Worm (Caenorhabditis elegans) whole organism, L4 larva: ENCODE measurements around the gene fbxa-163.

Experiments
- F10B5.3 ChIP-seq: sonication (generic microtip); optimal IDR thresholded peaks from 2 replicates; lab custom pipeline; 2016; ENCODE audit warnings: mild to moderate bottlenecking, missing genetic modification characterization, missing compliant biosample characterization
- F44E2.7 ChIP-seq: fragments of 200-800 bp; sonication (Bioruptor generic); IDR thresholded peaks from 2 replicates; pipeline ENCODE4 v2.1.2; 2022; ENCODE audit warnings: missing genetic modification characterization, missing compliant biosample characterization
- Y105C5A.15 ChIP-seq: fragments of 200-800 bp; sonication (Bioruptor generic); IDR thresholded peaks from 2 replicates; pipeline ENCODE4 v1.3.6; 2022; ENCODE audit warnings: missing genetic modification characterization, missing compliant biosample characterization
- Y75B8A.6 ChIP-seq: fragments of 200-800 bp; sonication (Bioruptor generic); IDR thresholded peaks from 2 replicates; pipeline ENCODE4 v1.3.6; 2022; ENCODE audit warnings: missing genetic modification reagents, missing genetic modification characterization, missing compliant biosample characterization
- ZK337.2 ChIP-seq: fragments of 200-800 bp; sonication (Bioruptor generic); IDR thresholded peaks from 2 replicates; pipeline ENCODE4 v1.3.6; 2022; ENCODE audit warnings: missing genetic modification reagents, missing genetic modification characterization, missing compliant biosample characterization
- ZK546.5 ChIP-seq, 2 experiments: sonication (generic microtip); optimal IDR thresholded peaks; 2 replicates each; lab custom pipeline; 2017; ENCODE audit warnings: missing biosample characterization in 2 of 2, missing genetic modification characterization in 2 of 2
- ama-1 ChIP-seq: fragments of 150-350 bp; optimal IDR thresholded peaks from 2 replicates; lab custom pipeline; 2014; ENCODE audit warnings: inconsistent platforms, mixed read lengths
- arid-1 ChIP-seq: fragments of 200-800 bp; sonication (Bioruptor generic); conservative IDR thresholded peaks from 2 replicates; pipeline ENCODE4 v1.3.6; 2022; ENCODE audit warnings: missing genetic modification reagents, missing genetic modification characterization, missing compliant biosample characterization
- ceh-28 ChIP-seq: fragments of 150-350 bp; optimal IDR thresholded peaks from 2 replicates; lab custom pipeline; 2014; ENCODE audit warnings: missing biosample characterization, missing genetic modification reagents, missing genetic modification characterization
- ceh-62 ChIP-seq: sonication (generic microtip); optimal IDR thresholded peaks from 2 replicates; lab custom pipeline; 2017; ENCODE audit warnings: missing biosample characterization, missing genetic modification characterization
- daf-12 ChIP-seq: fragments of 150-350 bp; optimal IDR thresholded peaks from 2 replicates; lab custom pipeline; 2014; ENCODE audit warnings: missing biosample characterization, missing genetic modification reagents, missing genetic modification characterization
- daf-16 ChIP-seq, 3 experiments: sonication (generic microtip); optimal IDR thresholded peaks; 2 replicates each; lab custom pipeline; 2016 to 2017; ENCODE audit warnings: missing genetic modification characterization in 3 of 3, missing genetic modification reagents in 3 of 3, mild to moderate bottlenecking in 2 of 3, missing compliant biosample characterization in 2 of 3, missing biosample characterization in 1 of 3, moderate library complexity in 1 of 3
- dmd-6 ChIP-seq: fragments of 200-800 bp; sonication (Bioruptor generic); IDR thresholded peaks from 2 replicates; pipeline ENCODE4 v1.3.6; 2022; ENCODE audit warnings: missing genetic modification reagents, missing genetic modification characterization, missing compliant biosample characterization
- dmd-8 ChIP-seq: fragments of 200-800 bp; sonication (Bioruptor generic); IDR thresholded peaks from 2 replicates; pipeline ENCODE4 v1.3.6; 2022; ENCODE audit warnings: missing genetic modification characterization, missing compliant biosample characterization
- dpl-1 ChIP-seq: fragments of 150-350 bp; optimal IDR thresholded peaks from 2 replicates; lab custom pipeline; 2014; ENCODE audit warnings: missing biosample characterization, missing genetic modification reagents, missing genetic modification characterization
- egl-43 ChIP-seq: fragments of 200-800 bp; sonication (Bioruptor generic); IDR thresholded peaks from 2 replicates; pipeline ENCODE4 v1.3.6; 2022; ENCODE audit warnings: missing genetic modification reagents, missing genetic modification characterization, missing compliant biosample characterization
- hif-1 ChIP-seq, 2 experiments: sonication (generic microtip); optimal IDR thresholded peaks; 2 replicates each; lab custom pipeline; 2016 to 2017; ENCODE audit warnings: missing compliant biosample characterization in 2 of 2, missing genetic modification characterization in 2 of 2, missing genetic modification reagents in 2 of 2, missing genotype in 2 of 2, mild to moderate bottlenecking in 1 of 2
- hlh-11 ChIP-seq: fragments of 200-800 bp; sonication (Bioruptor generic); optimal IDR thresholded peaks from 2 replicates; lab custom pipeline; 2018; ENCODE audit warnings: mild to moderate bottlenecking, missing genetic modification characterization, missing compliant biosample characterization
- lim-7 ChIP-seq: fragments of 200-800 bp; sonication (Bioruptor generic); IDR thresholded peaks from 2 replicates; pipeline ENCODE4 v1.3.6; 2022; ENCODE audit warnings: missing genetic modification characterization, missing compliant biosample characterization
- lsy-2 ChIP-seq, 2 experiments: fragments of 150-350 bp in 1 of 2; sonication (generic microtip) in 1 of 2; optimal IDR thresholded peaks; 2 replicates each; lab custom pipeline; 2014 to 2017; ENCODE audit warnings: missing biosample characterization in 2 of 2, missing genetic modification characterization in 2 of 2
- madf-5 ChIP-seq, 2 experiments: fragments of 200-800 bp; sonication (Bioruptor generic); IDR thresholded peaks; 2 replicates each; pipeline ENCODE4 v1.3.6; 2022; ENCODE audit warnings: missing compliant biosample characterization in 2 of 2, missing genetic modification characterization in 2 of 2
- madf-9 ChIP-seq: fragments of 200-800 bp; sonication (Bioruptor generic); conservative IDR thresholded peaks from 2 replicates; pipeline ENCODE4 v1.3.6; 2022; ENCODE audit warnings: missing genetic modification reagents, missing genetic modification characterization, missing compliant biosample characterization
- mxl-3 ChIP-seq: fragments of 200-800 bp; sonication (Bioruptor generic); optimal IDR thresholded peaks from 2 replicates; lab custom pipeline; 2018; ENCODE audit warnings: mild to moderate bottlenecking, missing genetic modification characterization, missing compliant biosample characterization
- nhr-10 ChIP-seq: fragments of 150-350 bp; optimal IDR thresholded peaks from 2 replicates; lab custom pipeline; 2014; ENCODE audit warnings: missing biosample characterization, missing genetic modification characterization
- nhr-25 ChIP-seq: sonication (generic microtip); optimal IDR thresholded peaks from 2 replicates; lab custom pipeline; 2017; ENCODE audit warnings: missing genetic modification characterization, mild to moderate bottlenecking, missing compliant biosample characterization, antibody characterized with exemption, moderate library complexity, borderline replicate concordance; ENCODE audit not compliant: insufficient read depth
- nhr-28 ChIP-seq: fragments of 150-350 bp; optimal IDR thresholded peaks from 2 replicates; lab custom pipeline; 2014; ENCODE audit warnings: missing biosample characterization, missing genetic modification characterization
- pqm-1 ChIP-seq: sonication (generic microtip); optimal IDR thresholded peaks from 2 replicates; lab custom pipeline; 2017; ENCODE audit warnings: missing biosample characterization, missing genetic modification characterization
- rbr-2 ChIP-seq: sonication (generic microtip); optimal IDR thresholded peaks from 2 replicates; lab custom pipeline; 2016; ENCODE audit warnings: missing genotype, missing genetic modification characterization, missing compliant biosample characterization
- set-16 ChIP-seq: fragments of 200-800 bp; sonication (Bioruptor generic); IDR thresholded peaks from 2 replicates; pipeline ENCODE4 v1.3.6; 2022; ENCODE audit warnings: missing genetic modification reagents, missing genetic modification characterization, missing compliant biosample characterization
- skn-1 ChIP-seq: fragments of 150-350 bp; optimal IDR thresholded peaks from 2 replicates; lab custom pipeline; 2014; ENCODE audit warnings: missing biosample characterization, missing genetic modification characterization
- spr-3 ChIP-seq: fragments of 200-800 bp; sonication (Bioruptor generic); optimal IDR thresholded peaks from 2 replicates; lab custom pipeline; 2018; ENCODE audit warnings: mild to moderate bottlenecking, missing genetic modification characterization, missing compliant biosample characterization
- unc-39 ChIP-seq: sonication (generic microtip); optimal IDR thresholded peaks from 2 replicates; lab custom pipeline; 2017; ENCODE audit warnings: missing biosample characterization, missing genetic modification characterization
- unc-62 ChIP-seq, 3 experiments: fragments of 150-350 bp in 1 of 3; sonication (generic microtip); optimal IDR thresholded peaks in 2 of 3; peaks in 1 of 3; 1 replicate in 1 of 3; 2 replicates in 2 of 3; lab custom pipeline; 2014 to 2017; ENCODE audit warnings: missing biosample characterization in 3 of 3, missing genetic modification characterization in 3 of 3, missing genetic modification reagents in 3 of 3, missing genotype in 1 of 3
- vab-7 ChIP-seq: fragments of 200-800 bp; sonication (Bioruptor generic); IDR thresholded peaks from 2 replicates; pipeline ENCODE4 v1.3.6; 2022; ENCODE audit warnings: missing genetic modification reagents, missing genetic modification characterization, missing compliant biosample characterization
- zfp-3 ChIP-seq: fragments of 200-800 bp; sonication (Bioruptor generic); conservative IDR thresholded peaks from 2 replicates; pipeline ENCODE4 v1.3.6; 2022; ENCODE audit warnings: missing genetic modification reagents, missing genetic modification characterization, missing compliant biosample characterization
- zip-2 ChIP-seq: fragments of 150-350 bp; optimal IDR thresholded peaks from 2 replicates; lab custom pipeline; 2014; ENCODE audit warnings: missing biosample characterization, missing genetic modification characterization

fbxa-163 gene

ce11 chrII:1603049-1603448 lies 7.5 kb downstream of the fbxa-163 start:
- no peak for TF ChIP-seq nhr-25 (tag; lab: Kevin White, UChicago)
- TF ChIP-seq set-16 (GFP tag; lab: Robert Waterston, UW): peak; percentile 84

DNA sequence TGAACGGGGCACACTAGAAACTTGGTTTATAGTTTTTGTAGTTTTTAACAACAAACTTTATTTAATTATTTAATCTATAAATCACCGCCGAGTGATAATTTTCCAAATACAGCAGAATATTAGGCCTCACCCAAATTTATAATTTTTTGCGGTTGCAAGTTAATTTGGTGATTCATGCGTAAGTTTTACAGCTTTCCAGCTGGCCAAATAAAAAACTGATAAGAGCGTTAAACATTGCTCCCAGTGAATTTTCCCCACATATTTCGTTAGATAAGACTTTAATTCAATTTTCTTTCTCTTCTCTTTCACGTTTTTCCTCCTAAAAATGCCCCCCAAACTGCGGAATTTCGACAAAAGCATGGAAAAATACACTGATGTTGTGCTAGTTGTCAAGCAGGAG lies 9.0 kb downstream of the fbxa-163 start, which contains the start of gene bath-47:
TSS of gene bath-47 (plus strand) at position 305 of the 400 bp plus-strand sequence.
- TF ChIP-seq zip-2 (tag; lab: Kevin White, UChicago) (no peak), lsy-2 (tag; optimal IDR thresholded peaks at IDR 0.05; lab: Kevin White, UChicago) (no peak), nhr-25 (tag; lab: Kevin White, UChicago) (no peak), mxl-3 (no peak), Y75B8A.6 (GFP tag; lab: Robert Waterston, UW) (no peak), hlh-11 (tag; lab: Kevin White, UChicago) (no peak), ama-1 (no peak), ZK337.2 (GFP tag; lab: Robert Waterston, UW) (no peak)

- TF ChIP-seq unc-62 (GFP tag; optimal IDR thresholded peaks at IDR 0.05 in 1 of 2; lab: Kevin White, UChicago) (peak in 1 of 2 experiments; percentile 30), unc-62 (tag; optimal IDR thresholded peaks at IDR 0.05; lab: Kevin White, UChicago) (no peak), madf-5 (GFP tag; IDR thresholded peaks at IDR 0.05; lab: Robert Waterston, UW) (no peak)
Measured at ce11 chrII:1600661-1601060, 9.9 kb downstream of the fbxa-163 start, which contains the start of gene bath-26. Gene bath-26, minus strand, starts transcription at chrII:1600761.

DNA sequence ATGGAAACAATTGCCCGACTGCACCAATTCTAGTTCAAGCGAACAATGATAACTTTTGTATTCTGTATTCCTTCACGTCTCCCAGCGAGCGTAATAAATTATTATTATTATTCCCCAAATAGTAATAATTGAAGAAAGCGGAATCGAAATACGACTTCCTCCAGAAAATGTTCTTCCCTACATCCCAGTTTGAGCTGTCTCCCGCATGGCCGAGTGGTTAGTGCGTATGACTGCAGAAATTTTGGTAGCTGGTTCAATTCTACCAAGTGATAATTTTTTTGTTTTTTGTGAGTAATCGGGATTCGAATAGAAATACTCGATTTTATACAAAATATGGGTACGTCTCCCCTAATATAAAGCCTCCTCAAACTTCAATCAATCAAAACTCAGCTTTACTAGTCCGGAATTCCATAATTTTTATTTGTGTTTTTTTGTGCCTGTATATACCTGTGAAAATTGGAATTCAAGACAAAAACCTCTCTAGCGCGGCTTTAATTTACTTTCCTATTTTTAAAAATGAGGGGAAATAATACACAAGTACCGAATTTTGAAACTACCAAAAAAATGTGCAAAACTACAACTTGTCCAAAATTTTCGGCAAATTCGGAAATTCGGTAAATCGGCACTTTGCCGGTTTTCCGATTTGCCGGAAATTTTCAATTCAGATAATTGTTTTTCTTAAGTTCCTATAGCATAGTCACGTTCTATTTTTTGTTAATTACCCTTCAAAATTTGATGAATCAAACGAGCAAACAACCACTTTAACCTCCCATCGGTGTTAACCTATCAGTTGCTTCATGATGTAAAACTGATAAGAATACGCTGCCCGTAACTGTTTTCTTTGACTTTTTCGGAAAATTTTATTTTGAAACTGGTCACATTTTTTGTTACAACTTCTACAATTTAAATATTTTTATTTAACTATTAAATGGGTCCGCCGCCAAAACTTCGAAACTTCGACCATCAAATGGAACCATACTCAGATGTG lies 13.1 kb downstream of the fbxa-163 start, which contains the start of gene bath-46:
TSS of gene bath-46 (plus strand) at position 806 of the 988 bp plus-strand sequence.
- peak; percentile 90 for TF ChIP-seq pqm-1 (tag; lab: Kevin White, UChicago)
- peak; percentile 48 for TF ChIP-seq hlh-11 (tag; lab: Kevin White, UChicago)
- no peak for TF ChIP-seq dpl-1
- peak; percentile 56; the same call in 1 of the 2 replicates for TF ChIP-seq egl-43
- TF ChIP-seq dmd-8 (GFP tag; lab: Robert Waterston, UW): no peak
- TF ChIP-seq F44E2.7: no peak
- 0 out of 2 replicates have a peak, but pooled peaks have one; percentile 35 for TF ChIP-seq Y105C5A.15
- peak; percentile 57 for TF ChIP-seq nhr-28 (tag; lab: Kevin White, UChicago)
- TF ChIP-seq nhr-10: no peak
- no peak for TF ChIP-seq ZK546.5 (tag; optimal IDR thresholded peaks at IDR 0.05; lab: Kevin White, UChicago)
- TF ChIP-seq vab-7 (GFP tag; lab: Robert Waterston, UW): peak; percentile 48; the same call in 1 of the 2 replicates
- TF ChIP-seq madf-9 (GFP tag; lab: Robert Waterston, UW): 0 out of 2 replicates have a peak, but pooled peaks have one; percentile 13
- TF ChIP-seq arid-1 (GFP tag; lab: Robert Waterston, UW): 0 out of 2 replicates have a peak, but pooled peaks have one; percentile 8
- peak; percentile 75 for TF ChIP-seq lim-7
- TF ChIP-seq daf-12 (tag; lab: Kevin White, UChicago): no peak
- no peak for TF ChIP-seq daf-16 (GFP tag; optimal IDR thresholded peaks at IDR 0.05; lab: Kevin White, UChicago)
- peak; percentile 68 for TF ChIP-seq daf-16 (tag; optimal IDR thresholded peaks at IDR 0.05; lab: Kevin White, UChicago)
- peak; percentile 34; the same call in 1 of the 2 replicates for TF ChIP-seq dmd-6 (GFP tag; lab: Robert Waterston, UW)
- TF ChIP-seq spr-3 (GFP tag; lab: Kevin White, UChicago): no peak
- no peak for TF ChIP-seq set-16 (GFP tag; lab: Robert Waterston, UW)

- TF ChIP-seq ceh-28 (tag; lab: Kevin White, UChicago) (no peak), ceh-62 (tag; lab: Kevin White, UChicago) (no peak), set-16 (GFP tag; lab: Robert Waterston, UW) (no peak), unc-39 (tag; lab: Kevin White, UChicago) (no peak), skn-1 (tag; lab: Kevin White, UChicago) (no peak), hif-1 (tag; optimal IDR thresholded peaks at IDR 0.05; lab: Kevin White, UChicago) (no peak), daf-16 (GFP tag; optimal IDR thresholded peaks at IDR 0.05; lab: Kevin White, UChicago) (no peak), daf-16 (tag; optimal IDR thresholded peaks at IDR 0.05; lab: Kevin White, UChicago) (no peak), F10B5.3 (tag; lab: Kevin White, UChicago) (no peak), rbr-2 (no peak), zfp-3 (GFP tag; lab: Robert Waterston, UW) (no peak)
Measured at ce11 chrII:1595137-1595536, 15.4 kb downstream of the fbxa-163 start, which contains the start of gene clec-20. Gene clec-20, minus strand, starts transcription at chrII:1595237.
